Fruit fly (Drosophila melanogaster): ENCODE measurements around the gene CG13685.

CG13685 gene

dm6 chr3L:7782051-7782682, 35.0 kb downstream of the CG13685 start (continued):
- TF ChIP-seq aop (GFP tag; IDR thresholded peaks at IDR 0.05) (no peak), CG8388 (GFP tag; optimal IDR thresholded peaks at IDR 0.05) (no peak), bbx (GFP tag; IDR thresholded peaks at IDR 0.05; ENCODE audit: partially characterized antibody) (no peak), Optix (GFP tag; IDR thresholded peaks at IDR 0.05) (no peak), Sry-β (GFP tag; optimal IDR thresholded peaks at IDR 0.05) (no peak), Adf1 (GFP tag; IDR thresholded peaks at IDR 0.05) (no peak), cato (GFP tag; optimal IDR thresholded peaks at IDR 0.05; ENCODE audit: borderline replicate concordance) (no peak), CG18011 (GFP tag; optimal IDR thresholded peaks at IDR 0.05) (no peak), grau (tag; optimal IDR thresholded peaks at IDR 0.05) (no peak), ems (GFP tag; optimal IDR thresholded peaks at IDR 0.05) (no peak), CrebB (tag; optimal IDR thresholded peaks at IDR 0.05) (peak; percentile 4), so (GFP tag; IDR thresholded peaks at IDR 0.05) (no peak; the same call in 2 of the 3 replicates), CG13424 (tag; optimal IDR thresholded peaks at IDR 0.05) (peak; percentile 24), Asciz (GFP tag; optimal IDR thresholded peaks at IDR 0.05) (peak; percentile 52), lmd (GFP tag; IDR thresholded peaks at IDR 0.05) (no peak), ab (GFP tag; optimal IDR thresholded peaks at IDR 0.05) (no peak), CG7839 (tag; optimal IDR thresholded peaks at IDR 0.05) (no peak), gcm2 (GFP tag; optimal IDR thresholded peaks at IDR 0.05) (no peak), CG8944 (GFP tag; optimal IDR thresholded peaks at IDR 0.05) (no peak), CG33213 (GFP tag; optimal IDR thresholded peaks at IDR 0.05) (no peak), Ptx1 (GFP tag; IDR thresholded peaks at IDR 0.05) (no peak), CG30403 (GFP tag; optimal IDR thresholded peaks at IDR 0.05) (no peak), ci (GFP tag; IDR thresholded peaks at IDR 0.05) (no peak), CG8765 (GFP tag; IDR thresholded peaks at IDR 0.05) (no peak), CG6791 (GFP tag; IDR thresholded peaks at IDR 0.05; ENCODE audit: partially characterized antibody) (no peak), Dad (GFP tag; optimal IDR thresholded peaks at IDR 0.05) (no peak), Bteb2 (GFP tag; optimal IDR thresholded peaks at IDR 0.05) (no peak), CG5180 (GFP tag; optimal IDR thresholded peaks at IDR 0.05) (peak; percentile 36), Fer1 (GFP tag; optimal IDR thresholded peaks at IDR 0.05) (peak; percentile 66), bsh (GFP tag; optimal IDR thresholded peaks at IDR 0.05) (no peak), ato (GFP tag; IDR thresholded peaks at IDR 0.05; ENCODE audit: partially characterized antibody) (no peak), zfh2 (GFP tag; optimal IDR thresholded peaks at IDR 0.05) (no peak), CG6813 (GFP tag; optimal IDR thresholded peaks at IDR 0.05) (peak; percentile 63), CG8290 (GFP tag; optimal IDR thresholded peaks at IDR 0.05) (no peak), CG8290 (tag; optimal IDR thresholded peaks at IDR 0.05) (peak in 1 of 2 experiments; percentile 80), CHES-1-like (GFP tag; optimal IDR thresholded peaks at IDR 0.05) (no peak), z (GFP tag; IDR thresholded peaks at IDR 0.05) (no peak), croc (GFP tag; conservative IDR thresholded peaks at IDR 0.05) (no peak), lilli (GFP tag; optimal IDR thresholded peaks at IDR 0.05) (no peak), Spps (tag; optimal IDR thresholded peaks at IDR 0.05) (no peak), CG10543 (GFP tag; optimal IDR thresholded peaks at IDR 0.05) (peak; percentile 13), tap (tag; optimal IDR thresholded peaks at IDR 0.05) (no peak), danr (GFP tag; IDR thresholded peaks at IDR 0.05) (no peak), phol (tag; optimal IDR thresholded peaks at IDR 0.05) (no peak), CG2202 (tag; optimal IDR thresholded peaks at IDR 0.05) (no peak), Lpt (GFP tag; optimal IDR thresholded peaks at IDR 0.05) (no peak), CG14860 (GFP tag; IDR thresholded peaks at IDR 0.05; ENCODE audit: partially characterized antibody) (no peak), dimm (GFP tag; IDR thresholded peaks at IDR 0.05) (no peak), CG15479 (GFP tag; optimal IDR thresholded peaks at IDR 0.05) (no peak), vnd (GFP tag; IDR thresholded peaks at IDR 0.05; ENCODE audit: partially characterized antibody) (no peak), cas (GFP tag; IDR thresholded peaks at IDR 0.05) (no peak)
